Worm (Caenorhabditis elegans) whole organism, L2 larva: ENCODE data around the gene irld-30.
"Not testable (repeated sequence)": the region's sequence is repeated elsewhere in the genome, so short reads cannot be mapped to it uniquely, and the experiment has no call there.

ENCODE experiments used
- aly-2 ChIP-seq: fragments of 150-350 bp; optimal IDR thresholded peaks from 2 replicates; lab custom pipeline; 2014; ENCODE audit warnings: missing biosample characterization, missing genetic modification characterization
- elt-3 ChIP-seq: sonication (generic microtip); optimal IDR thresholded peaks from 2 replicates; lab custom pipeline; 2017; ENCODE audit warnings: missing biosample characterization, missing genetic modification characterization
- lin-11 ChIP-seq: fragments of 150-350 bp; sonication (generic microtip); optimal IDR thresholded peaks from 2 replicates; lab custom pipeline; 2014; ENCODE audit warnings: missing biosample characterization, missing genetic modification characterization, inconsistent platforms, mixed read lengths
- nhr-129 ChIP-seq: fragments of 150-350 bp; optimal IDR thresholded peaks from 2 replicates; lab custom pipeline; 2014; ENCODE audit warnings: missing biosample characterization, missing genetic modification characterization
- nhr-25 ChIP-seq: fragments of 150-350 bp; sonication (generic microtip); optimal IDR thresholded peaks from 3 replicates; lab custom pipeline; 2014; ENCODE audit warnings: missing biosample characterization, missing genetic modification characterization
- skn-1 ChIP-seq: sonication (generic microtip); optimal IDR thresholded peaks from 2 replicates; lab custom pipeline; 2017; ENCODE audit warnings: missing biosample characterization, missing genetic modification characterization

ce11 chrV:2330129-2330528, 11.1 kb downstream of the irld-30 start, which contains the start of gene pud-1.1:
- not testable (repeated sequence) for TF ChIP-seq nhr-129; nhr-25; aly-2 (tag; lab: Kevin White, UChicago); elt-3 (tag; lab: Kevin White, UChicago); skn-1 (tag; lab: Kevin White, UChicago); lin-11
